Fruit fly (Drosophila melanogaster) ovary, adult (tissue): Measurements from ENCODE around the gene brv3.
"Not testable (repeated sequence)": the region's sequence is repeated elsewhere in the genome, so short reads cannot be mapped to it uniquely, and the experiment has no call there.

Experiments used
- CG17801 ChIP-seq: fragments of 200-800 bp; optimal IDR thresholded peaks from 2 replicates; lab custom pipeline; 2019; ENCODE audit warnings: missing biosample characterization, mild to moderate bottlenecking, missing genetic modification characterization, moderate library complexity; ENCODE audit not compliant: partially characterized antibody

The brv3 gene

DNA sequence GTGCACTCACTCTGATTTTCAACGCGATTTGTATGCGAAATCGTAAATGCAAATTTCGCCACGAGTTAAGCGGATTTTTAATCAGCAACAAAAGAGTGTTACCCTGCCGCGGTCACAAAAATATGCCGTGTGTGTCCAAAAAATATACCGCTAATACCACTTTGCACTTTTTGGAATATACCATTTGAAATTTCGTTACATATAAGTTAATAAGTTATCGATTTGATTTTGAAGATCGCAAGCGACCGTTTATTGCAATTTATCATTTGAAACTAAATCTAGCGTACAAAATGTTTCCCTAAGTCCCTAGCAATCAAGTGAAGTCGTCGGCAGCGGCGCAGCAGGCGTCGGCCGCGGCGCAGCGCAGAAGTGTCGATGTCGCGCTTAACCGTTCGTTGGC is 14.1 kb downstream of the brv3 start, which contains the start of gene eIF3g1:
Gene eIF3g1 (minus strand): TSS at position 101 of the 400 bp plus-strand sequence.
- TF ChIP-seq CG17801 (GFP tag; lab: Kevin White, UChicago): not testable (repeated sequence)

DNA sequence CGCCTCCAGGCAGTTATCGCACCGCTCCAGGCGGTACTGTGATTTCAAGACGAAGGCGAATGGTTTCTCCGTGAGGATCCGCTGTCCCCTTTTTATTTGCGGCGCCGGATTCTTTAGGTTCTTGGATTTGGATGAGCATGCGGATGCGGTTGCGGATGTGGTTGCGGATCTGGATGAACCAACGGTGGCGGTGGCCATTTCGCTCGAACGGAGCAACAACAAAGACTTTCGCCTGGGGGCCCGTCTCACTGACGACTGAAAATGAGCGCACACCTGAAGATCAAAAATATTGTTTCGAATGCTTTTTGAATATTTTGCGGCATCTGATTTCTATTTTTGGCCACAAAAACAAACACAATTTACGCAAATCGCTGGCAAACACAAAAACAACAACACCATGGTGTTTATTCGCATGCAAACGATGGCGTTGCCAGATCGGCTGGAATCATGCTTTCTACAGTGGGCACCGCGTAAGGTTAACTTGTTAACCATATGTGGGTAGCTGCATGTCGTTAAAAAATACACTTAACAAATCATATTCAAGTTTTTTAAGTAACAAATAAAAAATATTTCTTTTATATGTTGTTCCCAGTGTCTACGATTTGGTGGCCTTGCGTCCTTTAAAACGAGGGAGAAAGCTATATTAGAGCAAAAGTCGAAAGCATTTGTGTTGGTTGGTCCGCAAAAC is 15.8 kb downstream of the brv3 start, which contains the start of gene Smyd3:
Gene Smyd3 (minus strand): TSS at position 407 of the 688 bp plus-strand sequence.
- TF ChIP-seq CG17801 (GFP tag; lab: Kevin White, UChicago): peak; percentile 80

dm6 chrX:2603851-2604505 is 20.4 kb downstream of the brv3 start, which contains the start of the genes Klp3A and Zw10:
Gene Klp3A (minus strand): TSS chrX:2604052.
Gene Zw10 (plus strand): TSS chrX:2604197.
- peak; percentile 32 for TF ChIP-seq CG17801 (GFP tag; lab: Kevin White, UChicago)

- TF ChIP-seq CG17801 (GFP tag; lab: Kevin White, UChicago): peak; percentile 77
Measured at dm6 chrX:2593753-2594096, 30.6 kb downstream of the brv3 start.

DNA sequence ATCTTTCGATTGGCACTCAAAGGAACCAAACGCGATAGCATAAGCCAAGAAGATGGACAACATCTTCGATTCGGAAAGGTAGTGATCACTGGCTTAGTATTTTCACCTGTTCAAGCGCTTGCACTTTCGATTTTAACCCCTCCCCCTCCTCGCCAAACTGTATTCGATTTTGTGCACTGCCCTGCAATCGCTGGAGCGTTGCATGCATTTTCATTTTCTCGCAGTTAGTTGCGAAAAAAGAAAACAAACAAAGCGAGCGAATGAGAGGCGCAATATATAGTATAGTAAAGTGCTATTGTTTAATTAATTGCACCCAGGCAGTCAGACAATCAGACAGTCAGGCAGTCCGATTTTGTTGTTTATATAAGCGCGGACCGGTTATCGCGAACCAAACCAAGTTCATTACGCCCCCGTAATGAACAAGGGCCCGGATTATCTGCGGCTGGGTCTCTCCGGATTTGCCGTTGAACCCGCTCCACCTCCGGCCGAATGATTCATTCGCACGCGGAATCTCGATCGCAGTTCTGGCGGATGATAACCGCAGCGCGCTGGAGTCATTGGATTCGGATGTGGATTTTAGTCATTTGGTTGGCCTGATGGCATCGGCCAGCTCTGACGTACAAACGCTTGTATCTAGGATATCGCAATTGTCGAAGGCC is 31.2 kb downstream of the brv3 start:
- no peak for TF ChIP-seq CG17801 (GFP tag; lab: Kevin White, UChicago)

- TF ChIP-seq CG17801 (GFP tag; lab: Kevin White, UChicago): no peak
Measured at dm6 chrX:2592243-2592642, 32.1 kb downstream of the brv3 start.

DNA sequence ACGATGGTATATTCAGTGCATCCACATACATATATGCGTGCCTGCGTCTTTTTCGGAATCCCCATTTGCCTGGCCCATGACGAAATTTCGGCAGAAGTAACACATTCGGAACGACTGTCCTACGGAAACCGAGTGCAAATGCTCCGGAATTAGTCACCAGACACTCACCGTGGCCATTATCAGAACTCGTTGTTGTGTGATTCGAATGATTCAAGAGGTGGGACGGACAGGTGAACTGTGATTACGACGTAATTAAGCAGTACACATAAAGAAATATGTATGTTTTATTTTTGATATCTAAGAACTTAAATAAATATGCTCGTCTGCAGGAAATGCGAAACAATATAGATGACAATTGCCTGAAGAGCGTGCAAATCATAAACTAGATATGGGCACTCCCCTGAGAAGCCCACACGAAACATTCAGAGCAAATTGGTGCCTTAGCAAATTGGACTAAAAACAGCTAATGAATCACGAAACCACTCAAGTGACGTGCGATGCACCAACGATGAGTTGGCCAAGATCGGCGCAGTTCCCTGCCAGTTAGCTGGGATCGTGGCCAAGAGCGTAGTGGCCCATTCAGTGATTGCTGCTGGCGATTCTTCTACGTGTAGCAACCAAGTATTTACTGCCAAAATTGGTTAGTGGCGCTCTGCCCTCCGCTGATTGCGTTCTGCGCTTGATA is 32.9 kb downstream of the brv3 start:
- no peak for TF ChIP-seq CG17801 (GFP tag; lab: Kevin White, UChicago)

- TF ChIP-seq CG17801 (GFP tag; lab: Kevin White, UChicago): no peak
Measured at dm6 chrX:2590607-2591006, 33.8 kb downstream of the brv3 start.

dm6 chrX:2589446-2590038 is 34.8 kb downstream of the brv3 start:
- TF ChIP-seq CG17801 (GFP tag; lab: Kevin White, UChicago): peak; percentile 91

DNA sequence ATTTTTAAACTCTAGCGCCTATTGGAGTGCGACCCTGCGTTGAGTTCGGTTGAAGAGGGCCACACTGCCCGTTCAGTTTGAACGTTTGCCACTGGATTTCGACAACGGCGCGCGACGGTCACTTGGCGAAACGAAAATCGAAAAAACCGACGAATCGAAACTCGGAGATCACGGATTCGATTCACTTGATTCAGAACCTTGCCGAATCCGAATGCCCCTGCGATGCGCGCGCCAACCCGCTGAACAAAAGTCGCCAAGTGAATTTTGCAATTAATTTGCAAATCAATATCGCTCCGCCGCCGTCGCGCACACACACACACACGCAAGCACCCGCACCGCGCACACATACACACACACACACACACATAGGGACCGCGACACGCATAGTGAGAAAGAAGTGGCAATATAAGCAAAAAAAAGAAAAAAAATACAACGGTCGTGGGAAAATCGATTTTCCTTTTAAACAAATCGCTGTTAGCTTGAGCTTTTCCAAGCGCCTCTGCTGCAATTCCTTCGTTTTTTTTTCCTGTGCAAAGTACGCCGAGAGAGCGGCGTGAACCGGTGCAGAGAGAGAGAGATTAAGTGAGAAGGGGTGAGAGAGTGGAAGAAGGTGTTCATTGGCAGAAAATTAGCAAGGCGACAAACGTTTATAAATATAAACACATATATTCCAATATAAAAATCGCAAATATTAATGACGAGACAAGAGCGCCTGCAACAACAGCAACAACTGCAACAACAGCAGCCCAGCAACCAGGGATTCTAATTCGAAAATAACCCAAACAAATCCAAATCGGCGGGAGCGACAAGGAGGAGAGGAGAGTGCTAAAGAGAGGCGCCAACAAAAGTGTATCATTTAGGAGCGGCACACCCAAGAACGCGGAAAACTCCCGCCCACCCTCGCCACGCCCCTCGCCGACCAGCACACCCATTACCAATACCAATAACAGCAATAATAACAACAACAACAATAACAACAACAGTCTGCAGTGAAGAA is 35.7 kb downstream of the brv3 start, which contains the start of gene egh:
Gene egh (plus strand): TSS at position 89 of the 997 bp plus-strand sequence.
- peak; percentile 60 for TF ChIP-seq CG17801 (GFP tag; lab: Kevin White, UChicago)

dm6 chrX:2585716-2586082 is 38.7 kb downstream of the brv3 start, which contains the start of gene wds:
Gene wds (plus strand): TSS chrX:2585980.
- TF ChIP-seq CG17801 (GFP tag; lab: Kevin White, UChicago): no peak

DNA sequence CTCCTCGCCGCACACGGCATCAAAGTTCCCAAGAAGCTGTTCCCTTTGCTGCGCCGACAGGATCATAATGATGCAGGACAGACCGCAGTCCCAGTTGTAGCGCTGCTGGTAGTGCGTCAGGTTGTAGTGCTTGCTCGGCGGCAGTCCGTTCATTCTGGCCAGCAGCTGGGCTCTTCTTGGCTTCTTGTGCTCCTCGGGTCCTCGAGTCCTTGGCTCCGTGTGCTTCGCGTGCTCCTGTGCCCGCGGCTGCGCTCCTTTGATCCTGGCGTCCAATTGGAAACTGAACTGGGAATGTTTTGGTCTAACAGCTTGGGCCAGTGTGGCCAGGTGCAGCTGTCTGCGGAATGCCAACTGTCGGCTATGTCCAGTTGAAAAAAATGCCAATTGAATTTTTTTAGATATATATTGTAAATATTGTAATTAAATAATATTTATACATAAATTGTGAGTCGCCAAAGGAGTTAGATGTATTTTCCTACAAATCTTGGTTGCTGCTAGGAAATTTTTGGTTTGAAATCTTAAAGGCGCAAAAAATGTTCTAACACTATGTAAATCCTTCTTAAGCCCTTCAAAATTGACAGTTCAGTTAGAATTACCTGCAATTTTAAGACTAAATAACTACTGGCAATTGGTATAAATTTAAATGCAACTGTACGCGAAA is 39.2 kb downstream of the brv3 start, which contains the start of gene CG13760:
Gene CG13760 (minus strand): TSS at position 645 of the 661 bp plus-strand sequence.
- no peak for TF ChIP-seq CG17801 (GFP tag; lab: Kevin White, UChicago)
